Worm (Caenorhabditis elegans) whole organism, L1 larva: ENCODE data around the gene T06D8.10.

ENCODE experiments used
- C34B4.2 ChIP-seq: sonication (generic microtip); optimal IDR thresholded peaks from 2 replicates; lab custom pipeline; 2017; ENCODE audit warnings: mild to moderate bottlenecking, missing genetic modification characterization, missing compliant biosample characterization
- F16B12.6 ChIP-seq: fragments of 150-350 bp; optimal IDR thresholded peaks from 2 replicates; lab custom pipeline; 2014; ENCODE audit warnings: missing biosample characterization, missing genetic modification characterization
- aly-2 ChIP-seq: fragments of 150-350 bp; optimal IDR thresholded peaks from 2 replicates; lab custom pipeline; 2014; ENCODE audit warnings: missing biosample characterization, missing genetic modification characterization
- blmp-1 ChIP-seq: fragments of 150-350 bp; optimal IDR thresholded peaks from 2 replicates; lab custom pipeline; 2014; ENCODE audit warnings: missing biosample characterization, missing genetic modification characterization
- ceh-8 ChIP-seq: fragments of 200-800 bp; sonication (Bioruptor generic); optimal IDR thresholded peaks from 2 replicates; lab custom pipeline; 2018; ENCODE audit warnings: mild to moderate bottlenecking, missing genetic modification characterization, moderate library complexity, missing compliant biosample characterization
- ces-1 ChIP-seq: fragments of 150-350 bp; optimal IDR thresholded peaks from 2 replicates; lab custom pipeline; 2014; ENCODE audit warnings: missing biosample characterization, missing genetic modification reagents, missing genetic modification characterization
- dsc-1 ChIP-seq: sonication (generic microtip); optimal IDR thresholded peaks from 2 replicates; lab custom pipeline; 2016; ENCODE audit warnings: mild to moderate bottlenecking, missing genetic modification characterization, missing compliant biosample characterization
- efl-1 ChIP-seq, 4 experiments: fragments of 150-350 bp; optimal IDR thresholded peaks in 3 of 4; peaks in 1 of 4; 1 replicate in 1 of 4; 2 replicates in 3 of 4; lab custom pipeline; 2014; ENCODE audit warnings: missing biosample characterization in 2 of 4, missing genetic modification characterization in 2 of 4, missing genetic modification reagents in 2 of 4
- efl-3 ChIP-seq: fragments of 200-800 bp; sonication (Bioruptor generic); optimal IDR thresholded peaks from 2 replicates; lab custom pipeline; 2018; ENCODE audit warnings: mild to moderate bottlenecking, missing genetic modification characterization, missing compliant biosample characterization
- egl-27 ChIP-seq, 2 experiments: fragments of 150-350 bp in 1 of 2; sonication (generic microtip); optimal IDR thresholded peaks; 3 replicates each; lab custom pipeline; 2017 to 2018; ENCODE audit warnings: missing biosample characterization in 2 of 2, missing genetic modification characterization in 2 of 2, missing genetic modification reagents in 2 of 2
- elt-3 ChIP-seq, 6 experiments: fragments of 150-350 bp in 1 of 6; sonication (generic microtip); optimal IDR thresholded peaks; 2 replicates each; lab custom pipeline; 2017 to 2018; ENCODE audit warnings: missing biosample characterization in 6 of 6, missing genetic modification characterization in 6 of 6, inconsistent platforms in 1 of 6
- grh-1 ChIP-seq: fragments of 200-800 bp; sonication (Bioruptor generic); IDR thresholded peaks from 2 replicates; pipeline ENCODE4 v1.3.6; 2022; ENCODE audit warnings: missing genetic modification reagents, missing genetic modification characterization, missing compliant biosample characterization
- isw-1 ChIP-seq: fragments of 200-800 bp; sonication (Bioruptor generic); IDR thresholded peaks from 2 replicates; pipeline ENCODE4 v1.3.6; 2022; ENCODE audit warnings: missing genetic modification characterization, missing compliant biosample characterization
- jun-1 ChIP-seq: fragments of 150-350 bp; optimal IDR thresholded peaks from 2 replicates; lab custom pipeline; 2014; ENCODE audit warnings: missing biosample characterization, missing genetic modification reagents, missing genetic modification characterization
- lin-14 ChIP-seq: fragments of 200-800 bp; sonication (Bioruptor generic); optimal IDR thresholded peaks from 2 replicates; lab custom pipeline; 2018; ENCODE audit warnings: mild to moderate bottlenecking, missing genetic modification characterization, moderate library complexity, missing compliant biosample characterization
- lsy-2 ChIP-seq, 2 experiments: fragments of 150-350 bp; optimal IDR thresholded peaks; 2 replicates each; lab custom pipeline; 2014; ENCODE audit warnings: missing biosample characterization in 2 of 2, missing genetic modification characterization in 2 of 2
- mab-9 ChIP-seq: fragments of 200-800 bp; sonication (Bioruptor generic); IDR thresholded peaks from 2 replicates; pipeline ENCODE4 v1.3.6; 2022; ENCODE audit warnings: missing genetic modification reagents, missing genetic modification characterization, missing compliant biosample characterization
- mdl-1 ChIP-seq, 2 experiments: fragments of 150-350 bp; optimal IDR thresholded peaks; 2 replicates each; lab custom pipeline; 2014 to 2017; ENCODE audit warnings: missing biosample characterization in 2 of 2, missing genetic modification characterization in 2 of 2, inconsistent platforms in 1 of 2
- nhr-19 ChIP-seq: fragments of 200-800 bp; sonication (Bioruptor generic); conservative IDR thresholded peaks from 2 replicates; pipeline ENCODE4 v1.3.6; 2022; ENCODE audit warnings: missing genetic modification characterization, missing compliant biosample characterization
- nhr-20 ChIP-seq: sonication (generic microtip); optimal IDR thresholded peaks from 2 replicates; lab custom pipeline; 2016; ENCODE audit warnings: mild to moderate bottlenecking, missing genetic modification characterization, missing compliant biosample characterization
- nhr-47 ChIP-seq: sonication (generic microtip); optimal IDR thresholded peaks from 2 replicates; lab custom pipeline; 2016; ENCODE audit warnings: mild to moderate bottlenecking, missing genetic modification characterization, moderate library complexity, missing compliant biosample characterization
- nhr-71 ChIP-seq: sonication (generic microtip); optimal IDR thresholded peaks from 2 replicates; lab custom pipeline; 2016; ENCODE audit warnings: mild to moderate bottlenecking, missing genetic modification characterization, moderate library complexity, missing compliant biosample characterization
- nhr-77 ChIP-seq: fragments of 150-350 bp; optimal IDR thresholded peaks from 2 replicates; lab custom pipeline; 2014; ENCODE audit warnings: missing biosample characterization, missing genetic modification characterization
- nhr-85 ChIP-seq: sonication (generic microtip); peaks from one replicate; lab custom pipeline; 2016; ENCODE audit warnings: missing genetic modification characterization, inconsistent platforms, missing compliant biosample characterization
- nhr-90 ChIP-seq: sonication (generic microtip); optimal IDR thresholded peaks from 2 replicates; lab custom pipeline; 2016; ENCODE audit warnings: mild to moderate bottlenecking, missing genetic modification characterization, missing compliant biosample characterization; ENCODE audit not compliant: poor library complexity
- pag-3 ChIP-seq: sonication (generic microtip); optimal IDR thresholded peaks from 2 replicates; lab custom pipeline; 2017; ENCODE audit warnings: missing genetic modification characterization, mild to moderate bottlenecking, missing compliant biosample characterization, antibody characterized with exemption, borderline replicate concordance; ENCODE audit not compliant: insufficient read depth
- pax-3 ChIP-seq: fragments of 200-800 bp; sonication (Bioruptor generic); optimal IDR thresholded peaks from 2 replicates; lab custom pipeline; 2018; ENCODE audit warnings: mild to moderate bottlenecking, missing genetic modification characterization, moderate library complexity, missing compliant biosample characterization
- pqm-1 ChIP-seq: sonication (generic microtip); optimal IDR thresholded peaks from 3 replicates; lab custom pipeline; 2017; ENCODE audit warnings: missing biosample characterization, missing genetic modification characterization
- rnt-1 ChIP-seq: sonication (generic microtip); optimal IDR thresholded peaks from 2 replicates; lab custom pipeline; 2016; ENCODE audit warnings: mild to moderate bottlenecking, missing genetic modification characterization, moderate library complexity, missing compliant biosample characterization
- snu-23 ChIP-seq: sonication (generic microtip); optimal IDR thresholded peaks from 2 replicates; lab custom pipeline; 2016; ENCODE audit warnings: missing genetic modification characterization, missing compliant biosample characterization
- tbx-2 ChIP-seq: sonication (generic microtip); optimal IDR thresholded peaks from 2 replicates; lab custom pipeline; 2016; ENCODE audit warnings: missing genetic modification characterization, missing compliant biosample characterization
- unc-130 ChIP-seq: fragments of 150-350 bp; optimal IDR thresholded peaks from 2 replicates; lab custom pipeline; 2017; ENCODE audit warnings: missing biosample characterization, missing genetic modification characterization, inconsistent platforms
- unc-30 ChIP-seq: sonication (generic microtip); optimal IDR thresholded peaks from 2 replicates; lab custom pipeline; 2017; ENCODE audit warnings: missing biosample characterization, missing genetic modification characterization
- vab-15 ChIP-seq: sonication (generic microtip); optimal IDR thresholded peaks from 2 replicates; lab custom pipeline; 2017; ENCODE audit warnings: missing genotype, mild to moderate bottlenecking, missing genetic modification characterization, missing compliant biosample characterization
- ztf-4 ChIP-seq: fragments of 150-350 bp; optimal IDR thresholded peaks from 2 replicates; lab custom pipeline; 2014; ENCODE audit warnings: missing biosample characterization, missing genetic modification characterization

T06D8.10 gene

DNA sequence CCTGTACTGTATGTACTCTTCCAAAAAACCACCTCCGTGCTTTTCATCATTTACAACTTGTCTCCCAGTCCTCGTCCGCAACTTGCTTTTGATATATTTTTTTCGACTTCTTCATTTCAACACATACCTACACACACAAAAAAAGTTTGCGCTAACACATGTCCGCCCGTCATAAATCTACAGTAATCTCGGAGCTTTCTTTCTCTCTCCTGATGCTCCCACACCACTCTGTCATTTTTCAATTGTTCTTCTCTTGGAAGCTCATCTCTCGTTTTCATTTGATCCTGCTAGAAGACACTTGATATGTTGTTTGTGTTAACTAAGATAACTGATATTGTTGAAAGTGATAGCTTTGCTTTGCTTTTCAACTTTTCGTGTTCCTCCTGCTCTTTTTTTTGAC lies 33.9 kb upstream of the T06D8.10 start:
- TF ChIP-seq grh-1 (GFP tag; lab: Robert Waterston, UW) (no peak), unc-130 (tag; lab: Kevin White, UChicago) (peak; percentile 94), pag-3 (no peak), nhr-85 (tag; lab: Kevin White, UChicago) (peak; percentile 54), unc-30 (tag; lab: Kevin White, UChicago) (no peak), tbx-2 (tag; lab: Kevin White, UChicago) (no peak), efl-3 (GFP tag; lab: Kevin White, UChicago) (no peak), F16B12.6 (tag; lab: Kevin White, UChicago) (no peak), rnt-1 (tag; lab: Kevin White, UChicago) (peak; percentile 54), nhr-47 (no peak), pqm-1 (no peak), lsy-2 (tag; optimal IDR thresholded peaks at IDR 0.05; lab: Kevin White, UChicago) (peak; percentile 45 to 84), aly-2 (tag; lab: Kevin White, UChicago) (no peak), nhr-71 (peak; percentile 22), nhr-19 (GFP tag; lab: Robert Waterston, UW) (0 out of 2 replicates have a peak, but pooled peaks have one; percentile 12), mab-9 (GFP tag; lab: Robert Waterston, UW) (no peak), dsc-1 (no peak), jun-1 (no peak), ces-1 (GFP tag; lab: Kevin White, UChicago) (no peak), pax-3 (no peak), snu-23 (GFP tag; lab: Kevin White, UChicago) (peak; percentile 1)

DNA sequence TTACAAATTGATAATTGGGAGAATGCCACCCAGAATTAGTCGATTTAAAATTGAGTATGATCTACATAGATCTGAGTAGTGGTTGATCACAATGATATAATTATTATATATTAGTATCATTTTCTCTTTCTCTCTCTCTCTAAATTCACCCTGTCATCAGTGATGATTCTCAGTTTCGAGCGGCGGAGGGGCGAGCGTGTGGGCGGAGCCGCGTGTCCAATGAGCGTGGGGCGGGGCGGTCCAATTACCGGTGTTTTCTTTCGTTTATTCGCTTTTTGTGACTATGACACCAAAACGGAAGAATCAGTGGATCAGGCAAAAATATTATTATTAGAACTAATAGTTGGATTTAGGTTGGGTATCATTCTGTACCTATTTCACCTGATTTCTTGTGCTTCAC lies 32.7 kb upstream of the T06D8.10 start:
- TF ChIP-seq tbx-2 (tag; lab: Kevin White, UChicago) (peak; percentile 6), nhr-90 (tag; lab: Kevin White, UChicago) (peak; percentile 1), blmp-1 (tag; lab: Kevin White, UChicago) (peak; percentile 32), lsy-2 (tag; optimal IDR thresholded peaks at IDR 0.05; lab: Kevin White, UChicago) (peak; percentile 12 to 45), efl-3 (GFP tag; lab: Kevin White, UChicago) (no peak), nhr-85 (tag; lab: Kevin White, UChicago) (peak; percentile 56), jun-1 (no peak), unc-130 (tag; lab: Kevin White, UChicago) (peak; percentile 32), rnt-1 (tag; lab: Kevin White, UChicago) (peak; percentile 14), egl-27 (tag; optimal IDR thresholded peaks at IDR 0.05; lab: Kevin White, UChicago) (no peak)

DNA sequence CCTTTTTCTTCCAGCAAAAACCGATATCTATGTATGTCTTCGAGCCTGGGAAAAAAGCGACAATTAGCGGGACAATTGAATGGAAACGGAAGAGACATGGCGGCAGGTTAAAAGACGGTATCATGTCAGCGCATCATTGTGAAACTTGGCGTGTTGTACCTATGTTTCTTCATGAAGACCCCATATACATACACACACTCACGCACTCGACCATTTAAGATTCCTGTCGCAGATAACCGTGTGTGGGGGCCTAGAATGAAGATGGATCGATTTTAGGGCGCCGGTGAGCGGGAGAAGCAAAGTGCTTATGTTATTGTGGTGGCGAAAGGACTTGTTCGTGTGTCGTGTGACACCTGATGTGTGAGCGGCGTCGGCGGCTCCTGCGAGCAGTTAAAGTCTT lies 29.6 kb upstream of the T06D8.10 start:
- TF ChIP-seq rnt-1 (tag; lab: Kevin White, UChicago) (peak; percentile 10), elt-3 (tag; optimal IDR thresholded peaks at IDR 0.05; lab: Kevin White, UChicago) (no peak)

DNA sequence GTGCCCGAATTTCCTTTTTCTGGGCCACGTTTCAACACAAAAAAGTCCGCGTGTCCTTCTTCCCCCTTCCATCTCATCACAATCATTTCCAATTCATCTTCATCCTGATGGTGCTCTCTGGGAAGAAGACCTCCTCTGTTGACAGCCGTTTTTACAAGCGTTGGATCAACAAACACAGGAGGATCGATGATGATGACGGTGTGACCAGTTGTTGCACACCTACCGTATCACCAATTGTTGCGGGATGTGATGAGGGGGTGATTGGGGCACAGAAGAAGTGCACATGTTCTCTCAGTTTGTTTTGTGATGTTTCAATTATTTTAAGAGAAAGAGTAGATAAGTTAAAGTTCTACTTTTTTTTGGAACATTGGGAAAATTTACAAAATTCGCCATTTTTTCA lies 28.2 kb upstream of the T06D8.10 start:
- TF ChIP-seq efl-1 (optimal IDR thresholded peaks at IDR 0.05; lab: Kevin White, UChicago): no peak
- TF ChIP-seq efl-1 (GFP tag; optimal IDR thresholded peaks at IDR 0.05 in 1 of 2; lab: Kevin White, UChicago): peak in 1 of 2 experiments; percentile 37
- TF ChIP-seq rnt-1 (tag; lab: Kevin White, UChicago): peak; percentile 76
- TF ChIP-seq nhr-71: peak; percentile 55
- TF ChIP-seq unc-130 (tag; lab: Kevin White, UChicago): peak; percentile 70
- peak; percentile 52 for TF ChIP-seq lin-14
- no peak for TF ChIP-seq ztf-4
- no peak for TF ChIP-seq nhr-20
- TF ChIP-seq lsy-2 (tag; optimal IDR thresholded peaks at IDR 0.05; lab: Kevin White, UChicago): peak; percentile 27 to 78
- TF ChIP-seq, all 84 proteins: peak for 6

DNA sequence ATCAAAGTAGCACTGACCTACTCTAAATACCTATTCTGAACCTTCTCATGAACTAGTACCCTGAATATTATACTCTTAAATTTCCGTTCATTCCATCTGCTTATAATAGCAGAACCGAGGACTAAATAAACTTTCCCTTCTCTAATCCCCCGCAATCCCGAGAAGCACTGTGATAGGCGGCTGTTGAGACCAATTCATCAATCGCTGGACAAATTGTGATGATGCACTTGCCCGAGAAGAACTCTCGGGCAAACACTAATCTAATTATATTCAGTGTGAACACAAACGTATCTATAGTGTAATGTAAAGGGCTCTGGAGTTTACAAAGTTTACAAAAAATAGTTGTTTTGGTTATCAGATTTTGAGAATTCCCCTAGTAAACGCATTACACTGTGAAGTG lies 27.6 kb upstream of the T06D8.10 start:
- TF ChIP-seq C34B4.2 (tag; lab: Kevin White, UChicago): no peak
- TF ChIP-seq ceh-8: no peak
- no peak for TF ChIP-seq unc-130 (tag; lab: Kevin White, UChicago)
- TF ChIP-seq vab-15 (tag; lab: Kevin White, UChicago): no peak
- TF ChIP-seq nhr-77 (tag; lab: Kevin White, UChicago): no peak
- TF ChIP-seq mdl-1 (tag; optimal IDR thresholded peaks at IDR 0.05; lab: Kevin White, UChicago): no peak
- TF ChIP-seq pag-3: no peak
- TF ChIP-seq isw-1 (GFP tag; lab: Robert Waterston, UW): no peak
- TF ChIP-seq blmp-1 (tag; lab: Kevin White, UChicago): no peak
